Fruit fly (Drosophila melanogaster): ENCODE measurements around the gene CG11927.
A peak's percentile ranks its signal among the peaks of the same experiment; 100 is the strongest.

Gene CG11927

dm6 chr2L:4847191-4847853, at the start of gene CG11927, which contains the start of gene mxt (continued):
- TF ChIP-seq CG1529 (GFP tag; optimal IDR thresholded peaks at IDR 0.05) (no peak), CG9437 (GFP tag; optimal IDR thresholded peaks at IDR 0.05) (peak; percentile 99), chinmo (GFP tag; IDR thresholded peaks at IDR 0.05; ENCODE audit: partially characterized antibody) (0 out of 4 replicates have a peak, but pooled peaks have one; percentile 63), Ets97D (GFP tag; optimal IDR thresholded peaks at IDR 0.05) (peak; percentile 41), vvl (GFP tag; IDR thresholded peaks at IDR 0.05) (peak; percentile 44; the same call in 1 of the 2 replicates), repo (GFP tag; optimal IDR thresholded peaks at IDR 0.05) (no peak), zen (tag; optimal IDR thresholded peaks at IDR 0.05) (no peak), CG10147 (GFP tag; optimal IDR thresholded peaks at IDR 0.05) (peak; percentile 24), CG42726 (GFP tag; IDR thresholded peaks at IDR 0.05; ENCODE audit: partially characterized antibody) (peak; percentile 85; the same call in 1 of the 2 replicates), dpn (GFP tag; optimal IDR thresholded peaks at IDR 0.05) (peak; percentile 58 to 60), Bgb (GFP tag; IDR thresholded peaks at IDR 0.05; ENCODE audit: partially characterized antibody) (peak; percentile 90), CG18764 (GFP tag; optimal IDR thresholded peaks at IDR 0.05) (peak; percentile 37), toy (GFP tag; IDR thresholded peaks at IDR 0.05) (no peak), Sin3A (optimal IDR thresholded peaks at IDR 0.05) (no peak), CG8290 (GFP tag; optimal IDR thresholded peaks at IDR 0.05) (peak; percentile 49), CG8290 (tag; optimal IDR thresholded peaks at IDR 0.05) (no peak), CG12104 (GFP tag; optimal IDR thresholded peaks at IDR 0.05) (peak; percentile 26), CG4360 (GFP tag; IDR thresholded peaks at IDR 0.05) (no peak), nom (GFP tag; optimal IDR thresholded peaks at IDR 0.05) (no peak), ken (GFP tag; IDR thresholded peaks at IDR 0.05) (peak; percentile 64; the same call in 2 of the 3 replicates), klu (GFP tag; IDR thresholded peaks at IDR 0.05) (no peak), kah (GFP tag; optimal IDR thresholded peaks at IDR 0.05) (no peak), PHDP (tag; optimal IDR thresholded peaks at IDR 0.05) (no peak), bbx (GFP tag; IDR thresholded peaks at IDR 0.05; ENCODE audit: partially characterized antibody) (peak; percentile 88), her (GFP tag; optimal IDR thresholded peaks at IDR 0.05) (no peak), CG33213 (GFP tag; optimal IDR thresholded peaks at IDR 0.05) (peak; percentile 5), sr (GFP tag; IDR thresholded peaks at IDR 0.05) (no peak), cad (GFP tag; optimal IDR thresholded peaks at IDR 0.05) (no peak), CG6254 (GFP tag; optimal IDR thresholded peaks at IDR 0.05) (no peak), dimm (GFP tag; IDR thresholded peaks at IDR 0.05) (no peak), en (GFP tag; optimal IDR thresholded peaks at IDR 0.05) (no peak), CG10959 (GFP tag; IDR thresholded peaks at IDR 0.05) (no peak), Sox100B (GFP tag; optimal IDR thresholded peaks at IDR 0.05) (no peak), prd (optimal IDR thresholded peaks at IDR 0.05) (no peak), prd (GFP tag; IDR thresholded peaks at IDR 0.05) (peak; percentile 65; the same call in 2 of the 3 replicates), fd96Cb (tag; optimal IDR thresholded peaks at IDR 0.05) (peak; percentile 28), Bdp1 (GFP tag; optimal IDR thresholded peaks at IDR 0.05) (no peak), CG11398 (GFP tag; optimal IDR thresholded peaks at IDR 0.05) (no peak), kay (GFP tag; optimal IDR thresholded peaks at IDR 0.05) (peak; percentile 37), salm (tag; optimal IDR thresholded peaks at IDR 0.05) (no peak), insv (GFP tag; optimal IDR thresholded peaks at IDR 0.05) (no peak), CG17186 (GFP tag; optimal IDR thresholded peaks at IDR 0.05) (peak; percentile 72), bsh (GFP tag; optimal IDR thresholded peaks at IDR 0.05) (peak in 1 of 2 experiments; percentile 1), zfh2 (GFP tag; optimal IDR thresholded peaks at IDR 0.05) (peak; percentile 65), NfI (GFP tag; optimal IDR thresholded peaks at IDR 0.05) (peak; percentile 53), z (GFP tag; IDR thresholded peaks at IDR 0.05) (no peak), Myb (GFP tag; optimal IDR thresholded peaks at IDR 0.05) (peak; percentile 44), HmgZ (tag; optimal IDR thresholded peaks at IDR 0.05) (peak; percentile 36), CG17912 (GFP tag; optimal IDR thresholded peaks at IDR 0.05) (no peak), HmgD (GFP tag; optimal IDR thresholded peaks at IDR 0.05) (no peak), Max (GFP tag; optimal IDR thresholded peaks at IDR 0.05) (peak; percentile 58)
